Worm (Caenorhabditis elegans) whole organism, late embryonic: ENCODE results near the gene pqn-75.
A peak's percentile ranks its signal among the peaks of the same experiment; 100 is the strongest.

ENCODE experiments used
- C08G9.2 ChIP-seq: sonication (generic microtip); optimal IDR thresholded peaks from 2 replicates; lab custom pipeline; 2016; ENCODE audit warnings: mild to moderate bottlenecking, missing genetic modification characterization, moderate library complexity, missing compliant biosample characterization
- K02D7.2 ChIP-seq: sonication (generic microtip); optimal IDR thresholded peaks from 2 replicates; lab custom pipeline; 2017; ENCODE audit warnings: mild to moderate bottlenecking, missing genetic modification characterization, missing compliant biosample characterization
- K09A11.1 ChIP-seq: sonication (generic microtip); optimal IDR thresholded peaks from 2 replicates; lab custom pipeline; 2017; ENCODE audit warnings: antibody characterized with exemption, mild to moderate bottlenecking, missing genetic modification characterization, missing compliant biosample characterization; ENCODE audit not compliant: insufficient read depth
- T23F11.4 ChIP-seq: fragments of 200-800 bp; sonication (Bioruptor generic); optimal IDR thresholded peaks from 2 replicates; lab custom pipeline; 2018; ENCODE audit warnings: mild to moderate bottlenecking, missing genetic modification characterization, missing compliant biosample characterization
- ahr-1 ChIP-seq: sonication (generic microtip); optimal IDR thresholded peaks from 2 replicates; lab custom pipeline; 2016; ENCODE audit warnings: missing genetic modification characterization, missing compliant biosample characterization
- ceh-14 ChIP-seq: sonication (generic microtip); optimal IDR thresholded peaks from 2 replicates; lab custom pipeline; 2016; ENCODE audit warnings: missing genotype, missing genetic modification characterization, missing compliant biosample characterization
- ceh-2 ChIP-seq: sonication (generic microtip); optimal IDR thresholded peaks from 2 replicates; lab custom pipeline; 2016; ENCODE audit warnings: missing genotype, missing genetic modification characterization, missing compliant biosample characterization
- ceh-22 ChIP-seq: sonication (generic microtip); optimal IDR thresholded peaks from 2 replicates; lab custom pipeline; 2017; ENCODE audit warnings: missing biosample characterization, missing genetic modification characterization
- ceh-24 ChIP-seq: sonication (generic microtip); optimal IDR thresholded peaks from 2 replicates; lab custom pipeline; 2016; ENCODE audit warnings: mild to moderate bottlenecking, missing genetic modification characterization, missing compliant biosample characterization
- ceh-31 ChIP-seq: sonication (generic microtip); optimal IDR thresholded peaks from 2 replicates; lab custom pipeline; 2016; ENCODE audit warnings: missing genetic modification characterization, missing compliant biosample characterization
- ceh-34 ChIP-seq: sonication (generic microtip); optimal IDR thresholded peaks from 2 replicates; lab custom pipeline; 2016; ENCODE audit warnings: mild to moderate bottlenecking, missing genetic modification characterization, missing compliant biosample characterization
- ceh-6 ChIP-seq: fragments of 200-800 bp; sonication (Bioruptor generic); optimal IDR thresholded peaks from 2 replicates; lab custom pipeline; 2018; ENCODE audit warnings: mild to moderate bottlenecking, missing genetic modification characterization, missing compliant biosample characterization
- elt-2 ChIP-seq: sonication (generic microtip); optimal IDR thresholded peaks from 2 replicates; lab custom pipeline; 2016; ENCODE audit warnings: missing genetic modification reagents, missing genetic modification characterization, missing compliant biosample characterization
- ets-4 ChIP-seq: sonication (generic microtip); optimal IDR thresholded peaks from 2 replicates; lab custom pipeline; 2016; ENCODE audit warnings: missing genetic modification characterization, missing compliant biosample characterization
- eyg-1 ChIP-seq: sonication (generic microtip); optimal IDR thresholded peaks from 2 replicates; lab custom pipeline; 2016; ENCODE audit warnings: missing genotype, missing genetic modification characterization, missing compliant biosample characterization
- fax-1 ChIP-seq: sonication (generic microtip); optimal IDR thresholded peaks from 2 replicates; lab custom pipeline; 2016; ENCODE audit warnings: missing genotype, missing genetic modification characterization, missing compliant biosample characterization
- fkh-6 ChIP-seq: sonication (generic microtip); optimal IDR thresholded peaks from 2 replicates; lab custom pipeline; 2016; ENCODE audit warnings: missing genetic modification characterization, missing compliant biosample characterization
- gmeb-2 ChIP-seq: sonication (generic microtip); optimal IDR thresholded peaks from 2 replicates; lab custom pipeline; 2016; ENCODE audit warnings: missing genetic modification characterization, inconsistent platforms, missing compliant biosample characterization
- hlh-13 ChIP-seq: fragments of 200-800 bp; sonication (Bioruptor generic); optimal IDR thresholded peaks from 2 replicates; lab custom pipeline; 2018; ENCODE audit warnings: mild to moderate bottlenecking, missing genetic modification characterization, missing compliant biosample characterization
- hlh-15 ChIP-seq: sonication (generic microtip); optimal IDR thresholded peaks from 2 replicates; lab custom pipeline; 2016; ENCODE audit warnings: missing genetic modification characterization, missing compliant biosample characterization
- hlh-8 ChIP-seq: sonication (generic microtip); optimal IDR thresholded peaks from 2 replicates; lab custom pipeline; 2016; ENCODE audit warnings: missing genotype, missing genetic modification characterization, missing compliant biosample characterization
- lim-6 ChIP-seq: sonication (generic microtip); optimal IDR thresholded peaks from 2 replicates; lab custom pipeline; 2016; ENCODE audit warnings: missing genetic modification characterization, missing compliant biosample characterization
- lin-11 ChIP-seq: fragments of 200-800 bp; sonication (Bioruptor generic); optimal IDR thresholded peaks from 2 replicates; lab custom pipeline; 2018; ENCODE audit warnings: mild to moderate bottlenecking, missing genetic modification characterization, missing compliant biosample characterization
- mec-3 ChIP-seq: sonication (generic microtip); optimal IDR thresholded peaks from 2 replicates; lab custom pipeline; 2016; ENCODE audit warnings: borderline replicate concordance, missing genetic modification characterization, missing compliant biosample characterization
- nfya-1 ChIP-seq: sonication (generic microtip); optimal IDR thresholded peaks from 2 replicates; lab custom pipeline; 2017; ENCODE audit warnings: missing genetic modification characterization, mild to moderate bottlenecking, missing compliant biosample characterization, antibody characterized with exemption, moderate library complexity
- nhr-232 ChIP-seq: sonication (generic microtip); optimal IDR thresholded peaks from 2 replicates; lab custom pipeline; 2016; ENCODE audit warnings: missing genetic modification characterization, missing compliant biosample characterization
- odd-2 ChIP-seq: sonication (generic microtip); optimal IDR thresholded peaks from 2 replicates; lab custom pipeline; 2017; ENCODE audit warnings: antibody characterized with exemption, mild to moderate bottlenecking, missing genetic modification characterization, missing compliant biosample characterization
- pag-3 ChIP-seq: sonication (generic microtip); optimal IDR thresholded peaks from 2 replicates; lab custom pipeline; 2016; ENCODE audit warnings: missing compliant biosample characterization, missing genetic modification characterization, borderline replicate concordance
- pat-9 ChIP-seq: fragments of 200-800 bp; sonication (Bioruptor generic); optimal IDR thresholded peaks from 2 replicates; lab custom pipeline; 2018; ENCODE audit warnings: mild to moderate bottlenecking, missing genetic modification characterization, moderate library complexity, missing compliant biosample characterization
- pax-1 ChIP-seq: fragments of 150-350 bp; optimal IDR thresholded peaks from 2 replicates; lab custom pipeline; 2014; ENCODE audit warnings: missing biosample characterization, missing genetic modification characterization
- pha-4 ChIP-seq: fragments of 150-350 bp; optimal IDR thresholded peaks from 2 replicates; lab custom pipeline; 2018; ENCODE audit warnings: missing biosample characterization, missing genetic modification reagents, missing genetic modification characterization
- pqm-1 ChIP-seq: sonication (generic microtip); optimal IDR thresholded peaks from 2 replicates; lab custom pipeline; 2016; ENCODE audit warnings: missing genetic modification characterization, missing compliant biosample characterization
- pros-1 ChIP-seq: fragments of 150-350 bp; optimal IDR thresholded peaks from 2 replicates; lab custom pipeline; 2014; ENCODE audit warnings: missing biosample characterization, missing genetic modification reagents, missing genetic modification characterization
- ref-2 ChIP-seq: sonication (generic microtip); optimal IDR thresholded peaks from 2 replicates; lab custom pipeline; 2016; ENCODE audit warnings: missing genetic modification characterization, missing compliant biosample characterization
- rnt-1 ChIP-seq: sonication (generic microtip); optimal IDR thresholded peaks from 2 replicates; lab custom pipeline; 2016; ENCODE audit warnings: missing genetic modification characterization, missing compliant biosample characterization
- sox-2 ChIP-seq: fragments of 200-800 bp; sonication (Bioruptor generic); IDR thresholded peaks from 2 replicates; pipeline ENCODE4 v1.3.6; 2022; ENCODE audit warnings: missing genetic modification reagents, missing genetic modification characterization, missing compliant biosample characterization
- syd-9 ChIP-seq: sonication (generic microtip); optimal IDR thresholded peaks from 2 replicates; lab custom pipeline; 2016; ENCODE audit warnings: mild to moderate bottlenecking, missing genetic modification characterization, moderate library complexity, missing compliant biosample characterization
- tbx-2 ChIP-seq: sonication (generic microtip); optimal IDR thresholded peaks from 2 replicates; lab custom pipeline; 2016; ENCODE audit warnings: missing genetic modification characterization, missing compliant biosample characterization
- tbx-7 ChIP-seq: sonication (generic microtip); optimal IDR thresholded peaks from 2 replicates; lab custom pipeline; 2016; ENCODE audit warnings: missing genotype, missing genetic modification characterization, missing compliant biosample characterization
- unc-42 ChIP-seq: sonication (generic microtip); optimal IDR thresholded peaks from 2 replicates; lab custom pipeline; 2016; ENCODE audit warnings: missing genotype, missing genetic modification characterization, missing compliant biosample characterization
- unc-55 ChIP-seq: sonication (generic microtip); optimal IDR thresholded peaks from 2 replicates; lab custom pipeline; 2017; ENCODE audit warnings: missing biosample characterization, missing genetic modification reagents, missing genetic modification characterization
- unc-86 ChIP-seq: sonication (generic microtip); optimal IDR thresholded peaks from 2 replicates; lab custom pipeline; 2016; ENCODE audit warnings: missing genetic modification characterization, missing compliant biosample characterization
- zip-5 ChIP-seq: sonication (generic microtip); optimal IDR thresholded peaks from 2 replicates; lab custom pipeline; 2016; ENCODE audit warnings: missing genetic modification characterization, missing compliant biosample characterization
- ztf-16 ChIP-seq: sonication (generic microtip); optimal IDR thresholded peaks from 2 replicates; lab custom pipeline; 2017; ENCODE audit warnings: missing genetic modification characterization, missing compliant biosample characterization

Gene pqn-75

ce11 chrIV:4039984-4040383 lies 32.1 kb upstream of the pqn-75 start, which contains the start of gene F35F11.2:
Gene F35F11.2, plus strand, starts transcription at chrIV:4040284.
- TF ChIP-seq ahr-1 (tag; lab: Kevin White, UChicago): no peak

- TF ChIP-seq ceh-6 (GFP tag; lab: Kevin White, UChicago): no peak
- TF ChIP-seq hlh-15 (tag; lab: Kevin White, UChicago): no peak
- TF ChIP-seq mec-3 (tag; lab: Kevin White, UChicago): no peak
- TF ChIP-seq unc-42: no peak
- TF ChIP-seq, all 69 proteins: peak for 0
These were observed 31.1 kb upstream of the pqn-75 start for ce11 chrIV:4041006-4041405.

- TF ChIP-seq rnt-1 (tag; lab: Kevin White, UChicago): peak; percentile 43
- TF ChIP-seq ets-4 (tag; lab: Kevin White, UChicago): peak; percentile 80
- no peak for TF ChIP-seq K02D7.2 (tag; lab: Kevin White, UChicago)
- no peak for TF ChIP-seq hlh-13 (GFP tag; lab: Kevin White, UChicago)
- peak; percentile 87 for TF ChIP-seq ceh-31
- no peak for TF ChIP-seq pqm-1
- TF ChIP-seq unc-42: peak; percentile 3
- TF ChIP-seq ceh-22: no peak
- peak; percentile 5 for TF ChIP-seq ceh-34 (tag; lab: Kevin White, UChicago)
- TF ChIP-seq hlh-8 (tag; lab: Kevin White, UChicago): peak; percentile 66
- TF ChIP-seq ahr-1 (tag; lab: Kevin White, UChicago): peak; percentile 50
- TF ChIP-seq lim-6 (tag; lab: Kevin White, UChicago): peak; percentile 2
- TF ChIP-seq fkh-6: peak; percentile 8
- peak; percentile 72 for TF ChIP-seq tbx-2
- TF ChIP-seq tbx-7 (tag; lab: Kevin White, UChicago): peak; percentile 72
- peak; percentile 9 for TF ChIP-seq pag-3
- peak; percentile 25 for TF ChIP-seq fax-1
- no peak for TF ChIP-seq gmeb-2
- TF ChIP-seq ceh-2 (tag; lab: Kevin White, UChicago): peak; percentile 74
- TF ChIP-seq zip-5 (tag; lab: Kevin White, UChicago): peak; percentile 46
- TF ChIP-seq ref-2 (tag; lab: Kevin White, UChicago): peak; percentile 33
- TF ChIP-seq C08G9.2 (tag; lab: Kevin White, UChicago): peak; percentile 86
- peak; percentile 36 for TF ChIP-seq elt-2 (tag; lab: Kevin White, UChicago)
- TF ChIP-seq pros-1: no peak
- no peak for TF ChIP-seq odd-2
- TF ChIP-seq ceh-14 (tag; lab: Kevin White, UChicago): peak; percentile 55
These were observed 29.9 kb upstream of the pqn-75 start, which contains the start of gene cdc-73 for ce11 chrIV:4042274-4042673. Gene cdc-73, plus strand, starts transcription at chrIV:4042575.

- TF ChIP-seq nhr-232 (tag; lab: Kevin White, UChicago) (no peak), syd-9 (no peak)
- TF ChIP-seq, all 69 proteins: peak for 0
These were observed 24.5 kb upstream of the pqn-75 start for ce11 chrIV:4047628-4048027.

ce11 chrIV:4049398-4049998 lies 22.6 kb upstream of the pqn-75 start, which contains the start of gene pcn-1:
Gene pcn-1, minus strand, starts transcription at chrIV:4049448.
- TF ChIP-seq pat-9 (tag; lab: Kevin White, UChicago) (no peak), C08G9.2 (tag; lab: Kevin White, UChicago) (peak; percentile 7), unc-55 (peak; percentile 34), K09A11.1 (tag; lab: Kevin White, UChicago) (peak; percentile 31), fax-1 (no peak), elt-2 (tag; lab: Kevin White, UChicago) (peak; percentile 58), ceh-31 (peak; percentile 69), nfya-1 (tag; lab: Kevin White, UChicago) (peak; percentile 62), lim-6 (tag; lab: Kevin White, UChicago) (no peak), tbx-2 (peak; percentile 62), T23F11.4 (peak; percentile 38), gmeb-2 (no peak), pax-1 (tag; lab: Kevin White, UChicago) (no peak), unc-86 (peak; percentile 49), sox-2 (no peak), eyg-1 (tag; lab: Kevin White, UChicago) (no peak), pha-4 (tag; lab: Kevin White, UChicago) (no peak), ref-2 (tag; lab: Kevin White, UChicago) (peak; percentile 25), pros-1 (peak; percentile 40), hlh-13 (GFP tag; lab: Kevin White, UChicago) (no peak), lin-11 (no peak), ztf-16 (tag; lab: Kevin White, UChicago) (no peak), unc-42 (peak; percentile 65), ceh-24 (tag; lab: Kevin White, UChicago) (no peak)
